Worm (Caenorhabditis elegans): ENCODE measurements around the gene F44D12.8.

Gene F44D12.8

ce11 chrIV:10056138-10056537, 33.0 kb downstream of the F44D12.8 start, which contains the start of gene T04B2.7:
T04B2.7 (minus strand) TSS chrIV:10056238.
- no peak for TF ChIP-seq vab-15 (tag; optimal IDR thresholded peaks at IDR 0.05)
- TF ChIP-seq nhr-84 (tag; optimal IDR thresholded peaks at IDR 0.05) = no peak
- TF ChIP-seq elt-3 (tag; optimal IDR thresholded peaks at IDR 0.05) = no peak
- TF ChIP-seq nhr-237 (tag; optimal IDR thresholded peaks at IDR 0.05) = no peak
- no peak for TF ChIP-seq mab-9 (GFP tag; IDR thresholded peaks at IDR 0.05)
- TF ChIP-seq nhr-20 (tag; optimal IDR thresholded peaks at IDR 0.05) = no peak
- TF ChIP-seq snpc-4 (tag; optimal IDR thresholded peaks at IDR 0.05) = no peak
- TF ChIP-seq zip-4 (GFP tag; optimal IDR thresholded peaks at IDR 0.05) = no peak
- no peak for TF ChIP-seq unc-62 (GFP tag; optimal IDR thresholded peaks at IDR 0.05)

- TF ChIP-seq blmp-1 (tag; optimal IDR thresholded peaks at IDR 0.05) = no peak
- TF ChIP-seq fos-1 (tag; optimal IDR thresholded peaks at IDR 0.05) = no peak
- TF ChIP-seq nhr-20 (tag; optimal IDR thresholded peaks at IDR 0.05) = peak; percentile 10
- TF ChIP-seq F16B12.6 (tag; optimal IDR thresholded peaks at IDR 0.05) = no peak
- peak; percentile 3 for TF ChIP-seq nhr-90 (tag; optimal IDR thresholded peaks at IDR 0.05; ENCODE audit: poor library complexity)
- TF ChIP-seq tlp-1 (tag; optimal IDR thresholded peaks at IDR 0.05) = peak; percentile 70
- TF ChIP-seq unc-62 (GFP tag; optimal IDR thresholded peaks at IDR 0.05) = no peak
- no peak for TF ChIP-seq vab-15 (tag; optimal IDR thresholded peaks at IDR 0.05)
- no peak for TF ChIP-seq ceh-82 (tag; optimal IDR thresholded peaks at IDR 0.05)
- TF ChIP-seq efl-1 (optimal IDR thresholded peaks at IDR 0.05) = no peak
- TF ChIP-seq efl-1 (GFP tag; optimal IDR thresholded peaks at IDR 0.05 in 1 of 2) = peak in 1 of 2 experiments; percentile 38
- TF ChIP-seq nhr-71 (tag; optimal IDR thresholded peaks at IDR 0.05) = peak; percentile 31
- no peak for TF ChIP-seq isw-1 (GFP tag; IDR thresholded peaks at IDR 0.05)
- TF ChIP-seq elt-2 (tag; optimal IDR thresholded peaks at IDR 0.05) = peak; percentile 98
- no peak for TF ChIP-seq unc-86 (tag; optimal IDR thresholded peaks at IDR 0.05)
- no peak for TF ChIP-seq efl-3 (GFP tag; optimal IDR thresholded peaks at IDR 0.05)
These were observed 36.1 kb downstream of the F44D12.8 start for ce11 chrIV:10059175-10059574.

DNA sequence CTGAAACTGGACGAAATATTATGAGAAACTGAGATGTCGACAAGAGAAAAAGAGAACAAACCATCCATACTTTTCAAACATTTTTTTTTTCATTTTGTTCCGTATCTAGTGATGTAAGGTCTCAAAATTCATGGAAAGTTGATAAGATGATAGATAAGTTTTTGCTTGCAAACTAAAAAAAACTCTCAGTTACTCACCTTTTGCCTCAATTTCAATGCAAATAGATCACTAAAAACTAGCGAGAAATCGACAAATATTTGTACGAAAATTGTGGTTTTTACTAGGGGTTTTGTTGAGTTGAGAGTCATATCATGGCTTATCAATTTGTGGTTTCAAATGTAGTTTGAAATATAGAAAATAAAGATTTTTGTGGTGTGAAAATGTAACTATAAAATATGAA, 37.7 kb downstream of the F44D12.8 start:
- TF ChIP-seq pqm-1 (tag; optimal IDR thresholded peaks at IDR 0.05) (no peak), elt-2 (tag; optimal IDR thresholded peaks at IDR 0.05) (peak; percentile 53)

DNA sequence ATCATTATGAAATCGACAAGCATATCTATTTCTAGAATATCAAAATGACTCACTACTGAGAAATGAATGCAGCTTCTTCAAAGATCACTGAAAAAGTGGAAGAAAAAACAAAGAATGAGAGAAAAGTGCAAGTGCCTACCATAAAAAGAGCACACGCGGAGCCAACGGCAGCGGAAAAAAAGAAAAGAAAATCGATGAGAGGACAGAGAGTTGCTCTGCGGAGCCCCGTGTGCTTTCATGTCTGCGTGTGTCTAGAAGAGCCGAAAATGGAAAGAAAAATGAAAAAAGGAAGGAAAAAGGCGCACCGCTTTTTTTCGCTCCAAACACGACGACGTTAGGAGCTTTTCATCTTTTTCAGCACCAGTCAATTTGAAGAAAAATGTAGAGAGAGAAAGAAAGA, 39.6 kb downstream of the F44D12.8 start, which contains the start of gene ipla-7:
Gene ipla-7, minus strand, starts transcription at position 122 of the 400 bp plus-strand sequence.
- TF ChIP-seq nhr-71 (tag; optimal IDR thresholded peaks at IDR 0.05) (peak; percentile 51), C04F5.9 (tag; optimal IDR thresholded peaks at IDR 0.05) (no peak), fkh-8 (tag; optimal IDR thresholded peaks at IDR 0.05) (peak; percentile 56), efl-1 (optimal IDR thresholded peaks at IDR 0.05) (peak in 1 of 2 experiments; percentile 5), efl-1 (GFP tag; optimal IDR thresholded peaks at IDR 0.05 in 1 of 2) (peak in 1 of 2 experiments; percentile 82), swsn-7 (tag; optimal IDR thresholded peaks at IDR 0.05) (peak; percentile 20), dpl-1 (GFP tag; optimal IDR thresholded peaks at IDR 0.05) (peak in 1 of 3 experiments; percentile 20), lin-14 (GFP tag; optimal IDR thresholded peaks at IDR 0.05) (peak; percentile 80), tbx-2 (tag; optimal IDR thresholded peaks at IDR 0.05) (peak; percentile 7), lin-35 (GFP tag; optimal IDR thresholded peaks at IDR 0.05) (peak in 1 of 2 experiments; percentile 11), fkh-10 (GFP tag; optimal IDR thresholded peaks at IDR 0.05) (peak; percentile 16), lsy-2 (tag; optimal IDR thresholded peaks at IDR 0.05) (peak in 1 of 2 experiments; percentile 28), unc-86 (tag; optimal IDR thresholded peaks at IDR 0.05) (peak; percentile 15), nhr-47 (tag; optimal IDR thresholded peaks at IDR 0.05) (peak; percentile 15), egl-13 (tag; optimal IDR thresholded peaks at IDR 0.05) (peak; percentile 7), egl-27 (tag; optimal IDR thresholded peaks at IDR 0.05) (no peak), snpc-4 (tag; optimal IDR thresholded peaks at IDR 0.05) (no peak), dsc-1 (tag; optimal IDR thresholded peaks at IDR 0.05) (no peak), sup-37 (GFP tag; optimal IDR thresholded peaks at IDR 0.05) (no peak), ceh-82 (tag; optimal IDR thresholded peaks at IDR 0.05) (peak in 1 of 3 experiments; percentile 56)
